Worm (Caenorhabditis elegans): ENCODE data around the gene cap-1.

The cap-1 gene

DNA sequence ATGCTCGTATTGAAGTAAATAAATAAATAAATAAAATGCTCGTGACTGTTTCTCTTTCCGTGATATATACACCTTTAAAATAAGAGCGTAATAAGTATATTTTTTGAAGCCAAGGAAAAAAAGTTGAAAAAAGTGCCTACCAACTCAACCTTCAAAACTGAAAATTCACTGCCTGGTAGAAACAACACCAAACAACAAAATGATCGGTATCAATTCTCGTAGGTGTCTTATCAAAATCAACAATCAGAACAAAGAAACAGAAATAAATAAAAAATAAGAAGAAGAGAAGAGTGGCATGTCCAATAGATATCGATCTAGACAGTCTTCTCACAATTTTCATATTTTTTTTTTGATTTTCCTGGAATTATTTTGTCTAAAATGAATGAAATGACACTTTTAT is 13.9 kb upstream of the cap-1 start, which contains the start of gene afmd-1:
afmd-1 (plus strand) TSS at position 316 of the 400 bp plus-strand sequence.
- TF ChIP-seq ztf-4 (tag; optimal IDR thresholded peaks at IDR 0.05) = no peak
- no peak for TF ChIP-seq nhr-237 (tag; optimal IDR thresholded peaks at IDR 0.05)
- no peak for TF ChIP-seq zag-1 (tag; optimal IDR thresholded peaks at IDR 0.05)

- peak in 1 of 2 experiments; percentile 9 for TF ChIP-seq lsy-2 (tag; optimal IDR thresholded peaks at IDR 0.05)
- no peak for TF ChIP-seq fos-1 (tag; optimal IDR thresholded peaks at IDR 0.05)
- no peak for TF ChIP-seq peb-1 (tag; optimal IDR thresholded peaks at IDR 0.05)
- peak; percentile 62 for TF ChIP-seq sma-9 (GFP tag; optimal IDR thresholded peaks at IDR 0.05)
- no peak for TF ChIP-seq sma-9 (tag; optimal IDR thresholded peaks at IDR 0.05)
- peak; percentile 65 for TF ChIP-seq F13H6.1 (tag; optimal IDR thresholded peaks at IDR 0.05)
- TF ChIP-seq C34F6.9 (tag; optimal IDR thresholded peaks at IDR 0.05) = peak; percentile 42
- peak; percentile 57 for TF ChIP-seq nhr-129 (tag; optimal IDR thresholded peaks at IDR 0.05)
These were observed 12.3 kb upstream of the cap-1 start, which contains the start of gene gstk-2 for ce11 chrIV:7242220-7242789. Gene gstk-2 (minus strand): TSS chrIV:7242270.

ce11 chrIV:7240564-7240963 is 10.5 kb upstream of the cap-1 start:
- TF ChIP-seq snpc-4 (tag; optimal IDR thresholded peaks at IDR 0.05) = no peak
- TF ChIP-seq nhr-25 (tag; optimal IDR thresholded peaks at IDR 0.05) = peak; percentile 25

ce11 chrIV:7237668-7238214 is 7.7 kb upstream of the cap-1 start, which contains the start of gene elo-3:
Gene elo-3 (plus strand): TSS chrIV:7237718.
- TF ChIP-seq fos-1 (tag; optimal IDR thresholded peaks at IDR 0.05) (peak; percentile 61), nhr-25 (tag; optimal IDR thresholded peaks at IDR 0.05) (no peak), nhr-77 (tag; optimal IDR thresholded peaks at IDR 0.05) (no peak)

- no peak for TF ChIP-seq sem-4 (tag; optimal IDR thresholded peaks at IDR 0.05)
- peak; percentile 47 for TF ChIP-seq nhr-21 (tag; optimal IDR thresholded peaks at IDR 0.05)
- TF ChIP-seq lsy-2 (tag; optimal IDR thresholded peaks at IDR 0.05) = peak in 1 of 2 experiments; percentile 15
These were observed 6.3 kb upstream of the cap-1 start for ce11 chrIV:7236248-7236772.

DNA sequence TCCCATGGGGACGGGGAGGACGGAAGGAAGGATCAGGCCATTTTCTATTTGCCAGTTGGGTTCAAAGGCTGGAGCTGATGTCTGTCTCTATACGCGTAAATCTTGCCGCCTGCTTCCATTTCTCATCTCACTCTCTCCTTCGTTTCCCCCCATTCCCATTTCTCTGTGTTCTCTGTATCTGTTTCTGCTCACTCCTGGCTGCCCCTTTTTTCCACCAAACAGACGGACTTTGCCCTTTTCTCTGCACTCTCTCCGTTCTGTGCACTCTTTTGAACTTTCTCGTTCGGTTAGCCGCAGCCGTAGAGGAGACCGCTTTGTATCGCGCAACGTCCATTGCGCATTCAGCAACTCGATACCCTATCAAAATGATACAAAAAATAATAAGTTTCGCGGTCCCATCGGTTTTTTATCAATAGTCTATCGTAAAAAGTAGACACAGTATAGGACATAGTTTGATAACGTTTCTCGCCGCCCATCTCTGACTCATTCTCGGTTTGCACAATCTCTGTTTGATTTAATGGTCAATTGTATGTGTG is 5.4 kb upstream of the cap-1 start:
- no peak for TF ChIP-seq gmeb-1 (tag; optimal IDR thresholded peaks at IDR 0.05)
- peak in 1 of 2 experiments; percentile 22 for TF ChIP-seq mdl-1 (tag; optimal IDR thresholded peaks at IDR 0.05)
- peak; percentile 62 for TF ChIP-seq sem-4 (tag; optimal IDR thresholded peaks at IDR 0.05)
- peak; percentile 77 for TF ChIP-seq C34F6.9 (tag; optimal IDR thresholded peaks at IDR 0.05)
- peak; percentile 60 for TF ChIP-seq zag-1 (tag; optimal IDR thresholded peaks at IDR 0.05)
- peak; percentile 49 for TF ChIP-seq blmp-1 (tag; optimal IDR thresholded peaks at IDR 0.05; ENCODE audit: insufficient read depth)
- no peak for TF ChIP-seq nhr-25 (tag; optimal IDR thresholded peaks at IDR 0.05)
- TF ChIP-seq fos-1 (tag; optimal IDR thresholded peaks at IDR 0.05) = peak; percentile 97
- no peak for TF ChIP-seq ztf-11 (tag; optimal IDR thresholded peaks at IDR 0.05)
- no peak for TF ChIP-seq nhr-237 (tag; optimal IDR thresholded peaks at IDR 0.05)
- peak; percentile 12 for TF ChIP-seq ceh-16 (tag; optimal IDR thresholded peaks at IDR 0.05)
- no peak for TF ChIP-seq unc-62 (GFP tag; optimal IDR thresholded peaks at IDR 0.05)
- no peak for TF ChIP-seq alr-1 (tag; optimal IDR thresholded peaks at IDR 0.05)
- no peak for TF ChIP-seq nhr-77 (tag; optimal IDR thresholded peaks at IDR 0.05)
- TF ChIP-seq nhr-11 (tag; optimal IDR thresholded peaks at IDR 0.05) = peak; percentile 14
- peak; percentile 50 for TF ChIP-seq sma-3 (GFP tag; optimal IDR thresholded peaks at IDR 0.05)
- TF ChIP-seq mbf-1 (tag; optimal IDR thresholded peaks at IDR 0.05) = no peak
- TF ChIP-seq ZK546.5 (tag; optimal IDR thresholded peaks at IDR 0.05) = no peak
- no peak for TF ChIP-seq unc-39 (tag; optimal IDR thresholded peaks at IDR 0.05)
- no peak for TF ChIP-seq nhr-6 (tag; optimal IDR thresholded peaks at IDR 0.05)
- TF ChIP-seq sma-9 (GFP tag; optimal IDR thresholded peaks at IDR 0.05) = peak; percentile 42
- TF ChIP-seq sma-9 (tag; optimal IDR thresholded peaks at IDR 0.05) = no peak
- TF ChIP-seq lsy-2 (tag; optimal IDR thresholded peaks at IDR 0.05) = peak; percentile 11 to 47
- no peak for TF ChIP-seq elt-1 (tag; optimal IDR thresholded peaks at IDR 0.05)
- TF ChIP-seq lin-11 (tag; optimal IDR thresholded peaks at IDR 0.05) = peak; percentile 24
- peak; percentile 49 for TF ChIP-seq unc-55 (GFP tag; optimal IDR thresholded peaks at IDR 0.05)
- no peak for TF ChIP-seq elt-3 (tag; optimal IDR thresholded peaks at IDR 0.05)
- TF ChIP-seq ama-1 (optimal IDR thresholded peaks at IDR 0.05) = no peak
- no peak for TF ChIP-seq ceh-82 (tag; optimal IDR thresholded peaks at IDR 0.05)
- no peak for TF ChIP-seq egl-27 (tag; optimal IDR thresholded peaks at IDR 0.05)
- peak; percentile 22 for TF ChIP-seq crh-2 (tag; optimal IDR thresholded peaks at IDR 0.05)
- TF ChIP-seq Y55F3AM.14 (GFP tag; optimal IDR thresholded peaks at IDR 0.05) = peak; percentile 28
- TF ChIP-seq lin-13 (GFP tag; optimal IDR thresholded peaks at IDR 0.05) = peak; percentile 44
- TF ChIP-seq peb-1 (tag; optimal IDR thresholded peaks at IDR 0.05) = no peak
- TF ChIP-seq nhr-12 (tag; optimal IDR thresholded peaks at IDR 0.05) = no peak
